Fruit fly (Drosophila melanogaster) whole organism, embryonic: Measurements from ENCODE around the gene CG7071.

Experiments used
- CG12219 ChIP-seq: fragments of 200-800 bp; sonication (Bioruptor generic); optimal IDR thresholded peaks from 3 replicates; lab custom pipeline; 2018; ENCODE audit warnings: missing biosample characterization, mild to moderate bottlenecking, missing genetic modification characterization
- CG18011 ChIP-seq: fragments of 200-800 bp; sonication (Bioruptor generic); optimal IDR thresholded peaks from 2 replicates; lab custom pipeline; 2017; ENCODE audit warnings: missing biosample characterization, missing genetic modification characterization, mild to moderate bottlenecking, moderate library complexity, missing genotype
- Camta ChIP-seq: fragments of 200-800 bp; sonication (Bioruptor generic); optimal IDR thresholded peaks from 2 replicates; lab custom pipeline; 2016; ENCODE audit warnings: missing biosample characterization, missing genetic modification characterization

dm6 chr3R:22330512-22331119, 31.8 kb upstream of the CG7071 start, which contains the start of gene CG33721:
- no peak for TF ChIP-seq CG12219 (GFP tag; lab: Kevin White, UChicago)
- TF ChIP-seq CG18011 = no peak
- TF ChIP-seq Camta (GFP tag; lab: Kevin White, UChicago) = no peak
